Fruit fly (Drosophila melanogaster) S2 (cell line): ENCODE results near the gene Dsp1.

Experiments used
- CG8478 ChIP-seq: fragments of >200 bp; optimal IDR thresholded peaks from 2 replicates; lab custom pipeline; 2018
- CTCF ChIP-seq, 2 experiments: fragments of >200 bp; optimal IDR thresholded peaks; 2 replicates each; lab custom pipeline; 2018

DNA sequence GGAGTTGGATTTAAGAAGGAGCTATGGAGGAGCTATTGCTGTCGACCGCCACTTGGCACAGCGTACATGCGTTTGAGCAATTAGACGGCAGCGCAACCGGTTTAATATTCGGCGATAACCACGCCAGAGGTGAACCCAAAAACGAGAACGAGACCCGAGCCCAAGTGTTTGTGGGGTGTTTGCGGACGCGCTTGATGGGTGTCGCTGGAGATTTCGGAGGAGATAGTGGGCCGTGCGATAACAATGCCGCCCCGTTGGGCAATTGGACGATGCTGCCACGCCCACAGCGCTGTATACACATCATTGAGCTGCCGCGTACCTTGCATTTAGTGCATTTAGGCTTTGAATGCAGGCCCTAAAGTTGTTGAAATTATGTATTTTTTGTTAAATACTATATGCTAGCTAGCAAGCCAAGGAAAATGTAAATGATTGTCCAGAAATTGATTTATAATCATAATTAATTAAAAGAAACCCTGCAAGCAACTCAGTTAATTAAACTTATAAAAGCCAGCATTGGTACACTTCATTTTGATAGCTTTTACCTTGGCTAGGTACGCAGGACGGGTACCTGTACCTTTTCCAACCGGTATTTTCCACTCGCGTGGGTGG is 25.0 kb upstream of the Dsp1 start, which contains the start of gene Had1:
- TF ChIP-seq CTCF (optimal IDR thresholded peaks at IDR 0.05; lab: Kevin White, UChicago) (no peak), CG8478 (lab: Kevin White, UChicago) (no peak)
